Fruit fly (Drosophila melanogaster): Measurements from ENCODE around the gene Fkbp39.

Fkbp39 gene

dm6 chr3R:15287763-15288162, 45.2 kb downstream of the Fkbp39 start (continued):
- no peak for TF ChIP-seq CG17912 (GFP tag; optimal IDR thresholded peaks at IDR 0.05)
- TF ChIP-seq HLHmδ (GFP tag; optimal IDR thresholded peaks at IDR 0.05) = peak; percentile 16
- TF ChIP-seq al (GFP tag; IDR thresholded peaks at IDR 0.05) = no peak
- TF ChIP-seq z (GFP tag; IDR thresholded peaks at IDR 0.05) = no peak
- TF ChIP-seq CG2129 (GFP tag; IDR thresholded peaks at IDR 0.05; ENCODE audit: partially characterized antibody) = no peak
- no peak for TF ChIP-seq CG12299 (tag; optimal IDR thresholded peaks at IDR 0.05)
- TF ChIP-seq cwo (GFP tag; optimal IDR thresholded peaks at IDR 0.05) = no peak
- TF ChIP-seq gem (tag; optimal IDR thresholded peaks at IDR 0.05) = no peak
- TF ChIP-seq CG14050 (GFP tag; IDR thresholded peaks at IDR 0.05) = no peak
- TF ChIP-seq HmgD (GFP tag; optimal IDR thresholded peaks at IDR 0.05) = peak; percentile 77
- peak; percentile 21 for TF ChIP-seq Dek (tag; optimal IDR thresholded peaks at IDR 0.05)
- no peak for TF ChIP-seq CG12236 (GFP tag; optimal IDR thresholded peaks at IDR 0.05)
- TF ChIP-seq CG12942 (GFP tag; optimal IDR thresholded peaks at IDR 0.05) = no peak
- no peak for TF ChIP-seq Ravus (GFP tag; IDR thresholded peaks at IDR 0.05)
- TF ChIP-seq CG6272 (GFP tag; IDR thresholded peaks at IDR 0.05) = no peak
- TF ChIP-seq dpn (GFP tag; optimal IDR thresholded peaks at IDR 0.05) = peak; percentile 34 to 39
- TF ChIP-seq sob (GFP tag; IDR thresholded peaks at IDR 0.05) = no peak
- peak; percentile 56 for TF ChIP-seq BEAF-32 (GFP tag; optimal IDR thresholded peaks at IDR 0.05)
- no peak for TF ChIP-seq CG1024 (GFP tag; IDR thresholded peaks at IDR 0.05)
- TF ChIP-seq CkIIα-i1 (GFP tag; IDR thresholded peaks at IDR 0.05) = no peak
- TF ChIP-seq CG7987 (GFP tag; optimal IDR thresholded peaks at IDR 0.05) = peak; percentile 35
- TF ChIP-seq CG10654 (GFP tag; optimal IDR thresholded peaks at IDR 0.05) = no peak
- TF ChIP-seq Ssrp (tag; optimal IDR thresholded peaks at IDR 0.05) = no peak
- peak; percentile 14 for TF ChIP-seq CG13894 (tag; optimal IDR thresholded peaks at IDR 0.05)
- TF ChIP-seq CG30431 (GFP tag; optimal IDR thresholded peaks at IDR 0.05) = no peak
- no peak for TF ChIP-seq Atf3 (GFP tag; optimal IDR thresholded peaks at IDR 0.05)
- no peak for TF ChIP-seq wek (GFP tag; optimal IDR thresholded peaks at IDR 0.05)
- no peak for TF ChIP-seq Dbx (GFP tag; IDR thresholded peaks at IDR 0.05)
- peak; percentile 88 for TF ChIP-seq Lhr (GFP tag; optimal IDR thresholded peaks at IDR 0.05)
- peak; percentile 98 for TF ChIP-seq sd (tag; optimal IDR thresholded peaks at IDR 0.05)
- no peak for TF ChIP-seq Fer2 (tag; optimal IDR thresholded peaks at IDR 0.05)
- peak; percentile 91 for TF ChIP-seq sqz (GFP tag; optimal IDR thresholded peaks at IDR 0.05)
- no peak for TF ChIP-seq croc (GFP tag; conservative IDR thresholded peaks at IDR 0.05)
- TF ChIP-seq sna (GFP tag; IDR thresholded peaks at IDR 0.05; ENCODE audit: partially characterized antibody) = no peak
- no peak for TF ChIP-seq unc-4 (GFP tag; IDR thresholded peaks at IDR 0.05; ENCODE audit: partially characterized antibody)
- no peak for TF ChIP-seq kah (GFP tag; optimal IDR thresholded peaks at IDR 0.05)
- TF ChIP-seq C15 (GFP tag; IDR thresholded peaks at IDR 0.05) = no peak
- TF ChIP-seq CG8290 (GFP tag; optimal IDR thresholded peaks at IDR 0.05) = peak; percentile 16
- peak in 1 of 2 experiments; percentile 78 for TF ChIP-seq CG8290 (tag; optimal IDR thresholded peaks at IDR 0.05)
- TF ChIP-seq cad (GFP tag; optimal IDR thresholded peaks at IDR 0.05) = no peak
- TF ChIP-seq CG8089 (GFP tag; optimal IDR thresholded peaks at IDR 0.05) = no peak
- no peak for TF ChIP-seq CG10565 (GFP tag; optimal IDR thresholded peaks at IDR 0.05)
- no peak for TF ChIP-seq CrebB (tag; optimal IDR thresholded peaks at IDR 0.05)
- TF ChIP-seq CTCF (GFP tag; optimal IDR thresholded peaks at IDR 0.05) = peak; percentile 52
- TF ChIP-seq Usf (GFP tag; optimal IDR thresholded peaks at IDR 0.05) = no peak
- TF ChIP-seq cas (GFP tag; IDR thresholded peaks at IDR 0.05) = no peak
- peak; percentile 68 for TF ChIP-seq Sry-δ (GFP tag; optimal IDR thresholded peaks at IDR 0.05)
- peak; percentile 77 for TF ChIP-seq stwl (tag; optimal IDR thresholded peaks at IDR 0.05)
- no peak for TF ChIP-seq Aef1 (GFP tag; IDR thresholded peaks at IDR 0.05)
- no peak for TF ChIP-seq CG10431 (GFP tag; optimal IDR thresholded peaks at IDR 0.05)
- no peak for TF ChIP-seq ci (GFP tag; IDR thresholded peaks at IDR 0.05)
- TF ChIP-seq cato (GFP tag; optimal IDR thresholded peaks at IDR 0.05; ENCODE audit: borderline replicate concordance) = no peak
- TF ChIP-seq ind (GFP tag; optimal IDR thresholded peaks at IDR 0.05) = no peak

Data from whole organism, embryonic.